Worm (Caenorhabditis elegans) whole organism, L2 larva: ENCODE measurements around the gene rab-33.
A peak's percentile ranks its signal among the peaks of the same experiment; 100 is the strongest.

Experiments
- ama-1 ChIP-seq: fragments of 150-350 bp; optimal IDR thresholded peaks from 2 replicates; lab custom pipeline; 2018; ENCODE audit warnings: inconsistent platforms
- fos-1 ChIP-seq: fragments of 150-350 bp; optimal IDR thresholded peaks from 2 replicates; lab custom pipeline; 2014; ENCODE audit warnings: missing biosample characterization, missing genetic modification characterization
- lsy-2 ChIP-seq, 2 experiments: fragments of 150-350 bp in 1 of 2; sonication (generic microtip) in 1 of 2; optimal IDR thresholded peaks; 2 replicates each; lab custom pipeline; 2014 to 2017; ENCODE audit warnings: missing biosample characterization in 2 of 2, missing genetic modification characterization in 2 of 2
- nhr-237 ChIP-seq: fragments of 150-350 bp; optimal IDR thresholded peaks from 2 replicates; lab custom pipeline; 2014; ENCODE audit warnings: missing biosample characterization, missing genetic modification characterization

DNA sequence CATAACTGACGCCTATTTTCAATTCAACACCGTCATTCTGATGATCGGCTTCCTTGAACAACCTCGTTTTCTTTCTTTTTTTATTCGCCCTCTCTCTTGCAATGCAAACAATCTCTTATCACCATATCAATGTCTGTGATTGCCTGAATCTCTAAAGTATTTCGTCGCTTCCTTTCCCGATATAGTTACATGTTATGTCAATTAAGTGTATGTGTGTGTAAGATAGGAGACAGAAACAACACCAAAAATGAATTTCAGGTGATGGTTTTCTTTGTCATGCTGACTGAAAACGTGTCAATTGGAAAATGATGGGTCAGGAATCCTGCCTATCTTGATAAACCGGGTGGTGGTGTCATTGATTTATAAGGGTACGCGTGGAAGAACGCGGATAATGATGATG lies 29.7 kb upstream of the rab-33 start:
- TF ChIP-seq ama-1 (lab: Kevin White, UChicago) (no peak), lsy-2 (tag; optimal IDR thresholded peaks at IDR 0.05; lab: Kevin White, UChicago) (no peak), fos-1 (peak; percentile 96), nhr-237 (tag; lab: Kevin White, UChicago) (no peak)
